Worm (Caenorhabditis elegans) whole organism, early embryonic: ENCODE data around the gene mdt-29.

Experiments used
- F13C5.2 ChIP-seq: sonication (generic microtip); optimal IDR thresholded peaks from 2 replicates; lab custom pipeline; 2017; ENCODE audit warnings: mild to moderate bottlenecking, missing genetic modification characterization, inconsistent platforms, missing compliant biosample characterization
- ama-1 ChIP-seq: fragments of 150-350 bp; optimal IDR thresholded peaks from 2 replicates; lab custom pipeline; 2014
- hmbx-1 ChIP-seq: sonication (generic microtip); optimal IDR thresholded peaks from 2 replicates; lab custom pipeline; 2016; ENCODE audit warnings: mild to moderate bottlenecking, missing genetic modification characterization, missing compliant biosample characterization
- tbx-37 ChIP-seq: fragments of 200-800 bp; sonication (Bioruptor generic); conservative IDR thresholded peaks from 2 replicates; pipeline ENCODE4 v1.3.6; 2022; ENCODE audit warnings: missing genetic modification reagents, missing genetic modification characterization, missing compliant biosample characterization
- tra-4 ChIP-seq: sonication (generic microtip); optimal IDR thresholded peaks from 2 replicates; lab custom pipeline; 2017; ENCODE audit warnings: missing genetic modification characterization, missing compliant biosample characterization

DNA sequence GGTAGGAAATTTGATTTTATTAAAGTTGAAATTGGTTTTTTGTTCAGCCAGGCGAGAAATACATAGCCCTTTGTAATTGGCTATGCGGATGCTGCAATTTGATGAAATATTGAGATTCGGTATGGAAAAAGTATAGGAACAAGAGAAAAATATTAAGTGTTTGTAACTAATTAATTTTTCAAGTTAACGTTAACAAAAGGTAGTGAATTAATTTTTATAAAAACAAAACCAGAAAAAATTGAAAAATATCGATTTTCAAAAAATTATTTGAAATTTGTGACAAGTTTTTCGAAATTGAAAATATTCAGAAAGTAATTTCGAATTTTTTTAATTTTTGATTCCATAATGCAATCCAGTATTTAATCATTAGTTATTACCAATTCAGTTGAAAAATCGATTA is 41.4 kb upstream of the mdt-29 start, which contains the start of gene W06F12.2:
- TF ChIP-seq ama-1 (no peak), tra-4 (tag; lab: Kevin White, UChicago) (no peak), hmbx-1 (no peak), tbx-37 (GFP tag; lab: Robert Waterston, UW) (no peak), F13C5.2 (tag; lab: Kevin White, UChicago) (no peak)
